Worm (Caenorhabditis elegans) whole organism, midembryonic: ENCODE data around the gene T19D12.10.

ENCODE experiments used
- cog-1 ChIP-seq: sonication (generic microtip); optimal IDR thresholded peaks from 2 replicates; lab custom pipeline; 2016; ENCODE audit warnings: missing genetic modification characterization, missing compliant biosample characterization
- klf-2 ChIP-seq: fragments of 200-800 bp; sonication (Bioruptor generic); conservative IDR thresholded peaks from 2 replicates; pipeline ENCODE4 v1.3.6; 2022; ENCODE audit warnings: missing genetic modification reagents, missing genetic modification characterization, missing compliant biosample characterization

ce11 chrII:6631995-6632394, 26.7 kb downstream of the T19D12.10 start:
- TF ChIP-seq cog-1 (tag; lab: Kevin White, UChicago) (no peak), klf-2 (no peak)
